Worm (Caenorhabditis elegans): ENCODE measurements around the gene fbxb-64.
"Not testable (repeated sequence)": the region's sequence is repeated elsewhere in the genome, so short reads cannot be mapped to it uniquely, and the experiment has no call there.

The fbxb-64 gene

ce11 chrV:19312975-19313374, at the start of gene fbxb-64:
TSS of gene fbxb-64 (plus strand) at chrV:19313275.
- TF ChIP-seq snpc-1.2 (GFP tag; IDR thresholded peaks at IDR 0.05): no peak
- no peak for TF ChIP-seq aha-1 (tag)
- no peak for TF ChIP-seq nhr-25 (tag; optimal IDR thresholded peaks at IDR 0.05; ENCODE audit: borderline replicate concordance, insufficient read depth)
- no peak for TF ChIP-seq hif-1 (tag; optimal IDR thresholded peaks at IDR 0.05)
- no peak for TF ChIP-seq vab-7 (GFP tag; IDR thresholded peaks at IDR 0.05)
- no peak for TF ChIP-seq nhr-41 (GFP tag; IDR thresholded peaks at IDR 0.05)
- no peak for TF ChIP-seq egl-43 (GFP tag; IDR thresholded peaks at IDR 0.05)
- no peak for TF ChIP-seq nhr-77 (tag; optimal IDR thresholded peaks at IDR 0.05)
- no peak for TF ChIP-seq ceh-32 (tag; optimal IDR thresholded peaks at IDR 0.05; ENCODE audit: poor library complexity)
- TF ChIP-seq nhr-102 (tag; optimal IDR thresholded peaks at IDR 0.05): no peak
- no peak for TF ChIP-seq madf-9 (GFP tag; conservative IDR thresholded peaks at IDR 0.05)
- no peak for TF ChIP-seq nhr-10 (tag; optimal IDR thresholded peaks at IDR 0.05)
- no peak for TF ChIP-seq zip-2 (tag; optimal IDR thresholded peaks at IDR 0.05)
- no peak for TF ChIP-seq daf-16 (GFP tag; optimal IDR thresholded peaks at IDR 0.05)
- TF ChIP-seq daf-16 (tag; optimal IDR thresholded peaks at IDR 0.05): no peak
- TF ChIP-seq zfp-3 (GFP tag; conservative IDR thresholded peaks at IDR 0.05): no peak
- TF ChIP-seq ZK337.2 (GFP tag; IDR thresholded peaks at IDR 0.05): no peak
- TF ChIP-seq madf-5 (GFP tag; IDR thresholded peaks at IDR 0.05): no peak

- not testable (repeated sequence) for TF ChIP-seq php-3 (GFP tag; IDR thresholded peaks at IDR 0.05); ceh-44 (GFP tag; IDR thresholded peaks at IDR 0.05); ceh-82 (tag; optimal IDR thresholded peaks at IDR 0.05)
Measured at ce11 chrV:19264148-19264547, 48.9 kb upstream of the fbxb-64 start, which contains the start of gene F21D9.1. TSS of gene F21D9.1 (plus strand) at chrV:19264448.

ce11 chrV:19276354-19276753, 36.7 kb upstream of the fbxb-64 start:
- TF ChIP-seq ZK337.2 (GFP tag; IDR thresholded peaks at IDR 0.05) (no peak), aha-1 (tag) (peak; percentile 65)

ce11 chrV:19278488-19278887, 34.6 kb upstream of the fbxb-64 start:
- TF ChIP-seq set-16 (GFP tag; IDR thresholded peaks at IDR 0.05) (peak; percentile 81), hmg-1.1 (GFP tag; IDR thresholded peaks at IDR 0.05) (no peak)

- TF ChIP-seq R02D3.7 (tag; optimal IDR thresholded peaks at IDR 0.05) (no peak), attf-4 (tag; optimal IDR thresholded peaks at IDR 0.05) (no peak), zag-1 (tag; optimal IDR thresholded peaks at IDR 0.05) (no peak), ztf-11 (tag; optimal IDR thresholded peaks at IDR 0.05) (no peak), mxl-2 (GFP tag; conservative IDR thresholded peaks at IDR 0.05) (no peak), php-3 (GFP tag; IDR thresholded peaks at IDR 0.05) (no peak), gei-8 (GFP tag; optimal IDR thresholded peaks at IDR 0.05) (no peak), hlh-11 (tag; optimal IDR thresholded peaks at IDR 0.05) (no peak), daf-16 (GFP tag; optimal IDR thresholded peaks at IDR 0.05) (no peak), daf-16 (tag; optimal IDR thresholded peaks at IDR 0.05) (no peak)
Measured at ce11 chrV:19279888-19280287, 33.2 kb upstream of the fbxb-64 start, which contains the start of gene F21D9.8. TSS of gene F21D9.8 (minus strand) at chrV:19279988.

ce11 chrV:19282314-19282713, 30.8 kb upstream of the fbxb-64 start, which contains the start of gene fbxb-117:
TSS of gene fbxb-117 (plus strand) at chrV:19282614.
- no peak for TF ChIP-seq lin-39 (tag; optimal IDR thresholded peaks at IDR 0.05)
- peak; percentile 75 for TF ChIP-seq aha-1 (tag)
